Worm (Caenorhabditis elegans): ENCODE measurements around the gene srh-258.
A peak's percentile ranks its signal among the peaks of the same experiment; 100 is the strongest.

srh-258 gene

DNA sequence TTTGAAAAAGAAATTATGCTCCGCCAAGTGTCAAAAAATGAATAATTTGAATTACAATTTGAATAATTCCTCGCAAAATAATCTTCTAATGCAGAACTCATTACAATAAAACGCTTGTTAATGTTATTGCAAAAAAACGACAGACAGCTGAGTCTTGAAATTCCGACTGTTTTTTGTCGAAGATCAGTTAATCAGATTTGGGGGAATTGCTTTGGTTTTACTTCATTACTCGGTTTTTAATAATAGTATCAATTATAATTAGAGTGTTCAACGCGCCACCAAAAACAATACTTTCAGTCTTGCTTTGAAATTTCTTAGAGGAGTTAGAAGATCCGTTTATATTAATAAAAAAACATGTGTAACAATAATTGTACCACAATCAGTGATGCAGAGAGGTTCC lies 27.1 kb upstream of the srh-258 start, which contains the start of gene srh-122:
srh-122 (minus strand) TSS at position 101 of the 400 bp plus-strand sequence.
- TF ChIP-seq T20F7.1 (GFP tag; optimal IDR thresholded peaks at IDR 0.05) (no peak), ceh-28 (tag; optimal IDR thresholded peaks at IDR 0.05) (no peak), ZK337.2 (GFP tag; IDR thresholded peaks at IDR 0.05) (no peak), T26A8.4 (GFP tag; IDR thresholded peaks at IDR 0.05) (no peak), ceh-44 (GFP tag; IDR thresholded peaks at IDR 0.05) (no peak), lsy-2 (tag; optimal IDR thresholded peaks at IDR 0.05) (no peak), zip-11 (GFP tag; IDR thresholded peaks at IDR 0.05) (no peak), lim-7 (GFP tag; IDR thresholded peaks at IDR 0.05) (no peak), Y105C5A.15 (GFP tag; IDR thresholded peaks at IDR 0.05) (no peak), unc-130 (GFP tag; optimal IDR thresholded peaks at IDR 0.05) (no peak), dmd-6 (GFP tag; IDR thresholded peaks at IDR 0.05) (no peak), Y5F2A.4 (GFP tag; optimal IDR thresholded peaks at IDR 0.05) (no peak), pha-4 (GFP tag; IDR thresholded peaks at IDR 0.05) (no peak), pha-4 (tag; optimal IDR thresholded peaks at IDR 0.05) (no peak), lin-38 (GFP tag; IDR thresholded peaks at IDR 0.05) (no peak), fos-1 (tag; optimal IDR thresholded peaks at IDR 0.05) (no peak), nhr-102 (tag; optimal IDR thresholded peaks at IDR 0.05) (no peak), nhr-10 (tag; optimal IDR thresholded peaks at IDR 0.05) (no peak)

DNA sequence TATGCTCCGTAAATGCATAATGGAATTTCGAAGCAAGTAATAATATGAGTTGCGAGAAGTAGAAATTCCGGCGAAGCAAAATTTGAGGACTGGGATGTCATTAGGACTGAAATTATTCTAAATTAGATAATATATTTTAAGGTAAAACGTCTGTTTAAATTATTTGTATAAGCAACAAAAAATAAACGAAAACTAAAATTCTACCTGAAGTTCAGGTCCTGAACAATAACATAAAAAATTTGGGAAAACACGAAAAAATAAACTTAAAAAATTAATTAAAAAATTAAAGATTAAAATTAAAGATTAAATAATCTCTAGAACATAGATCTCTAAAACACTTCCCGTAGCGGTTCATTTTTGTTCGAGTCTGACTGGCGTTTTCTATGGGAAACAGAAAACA lies 25.1 kb upstream of the srh-258 start, which contains the start of gene srh-251:
srh-251 (minus strand) TSS at position 101 of the 400 bp plus-strand sequence.
- no peak for TF ChIP-seq ZK337.2 (GFP tag; IDR thresholded peaks at IDR 0.05)
- no peak for TF ChIP-seq pha-4 (GFP tag; IDR thresholded peaks at IDR 0.05)
- no peak for TF ChIP-seq pha-4 (tag; optimal IDR thresholded peaks at IDR 0.05)
- TF ChIP-seq Y105C5A.15 (GFP tag; IDR thresholded peaks at IDR 0.05), result no peak
- TF ChIP-seq nhr-6 (tag; optimal IDR thresholded peaks at IDR 0.05), result no peak
- no peak for TF ChIP-seq F49E8.2 (tag; optimal IDR thresholded peaks at IDR 0.05; ENCODE audit: borderline replicate concordance)
- TF ChIP-seq F26F4.8 (GFP tag; conservative IDR thresholded peaks at IDR 0.05), result no peak
- TF ChIP-seq cey-2 (tag; optimal IDR thresholded peaks at IDR 0.05; ENCODE audit: borderline replicate concordance, insufficient read depth), result no peak
- TF ChIP-seq lir-3 (tag; optimal IDR thresholded peaks at IDR 0.05), result no peak
- TF ChIP-seq nhr-48 (tag; optimal IDR thresholded peaks at IDR 0.05), result no peak
- TF ChIP-seq lim-7 (GFP tag; IDR thresholded peaks at IDR 0.05), result no peak
- no peak for TF ChIP-seq ama-1 (optimal IDR thresholded peaks at IDR 0.05)
- no peak for TF ChIP-seq ZK546.5 (tag; optimal IDR thresholded peaks at IDR 0.05)
- no peak for TF ChIP-seq arid-1 (GFP tag; conservative IDR thresholded peaks at IDR 0.05)

DNA sequence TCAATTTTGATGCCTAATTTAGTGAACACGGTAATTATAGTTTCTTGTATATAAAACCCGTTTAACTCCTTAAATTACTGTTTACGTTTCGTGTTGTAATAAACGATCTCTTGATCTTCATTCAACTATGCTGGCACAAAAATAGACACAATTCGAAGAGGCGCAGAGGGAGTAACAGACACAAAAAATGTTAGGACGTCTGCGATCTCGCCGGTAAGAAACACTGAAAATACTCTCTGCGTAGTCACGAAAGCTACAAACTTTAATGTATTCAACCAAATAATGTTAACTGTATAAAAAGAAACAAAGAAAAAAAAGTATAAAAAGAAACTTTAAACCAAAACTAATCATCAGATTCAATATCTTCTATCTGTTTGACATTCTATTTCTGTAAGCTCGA lies 24.1 kb upstream of the srh-258 start, which contains the start of gene dhs-23:
dhs-23 (plus strand) TSS at position 363 of the 400 bp plus-strand sequence.
- TF ChIP-seq nhr-111 (GFP tag; optimal IDR thresholded peaks at IDR 0.05) (no peak), nhr-28 (tag; optimal IDR thresholded peaks at IDR 0.05) (peak; percentile 93), pqm-1 (tag; optimal IDR thresholded peaks at IDR 0.05) (peak; percentile 12), mep-1 (tag; optimal IDR thresholded peaks at IDR 0.05) (no peak), nhr-77 (tag; optimal IDR thresholded peaks at IDR 0.05) (peak; percentile 81), dmd-9 (GFP tag; IDR thresholded peaks at IDR 0.05) (no peak), dpl-1 (GFP tag; optimal IDR thresholded peaks at IDR 0.05) (no peak), nhr-41 (GFP tag; IDR thresholded peaks at IDR 0.05) (no peak), nhr-10 (tag; optimal IDR thresholded peaks at IDR 0.05) (no peak), fos-1 (tag; optimal IDR thresholded peaks at IDR 0.05) (no peak), F37D6.2 (tag; optimal IDR thresholded peaks at IDR 0.05) (no peak), daf-16 (GFP tag; optimal IDR thresholded peaks at IDR 0.05) (no peak), daf-16 (tag; optimal IDR thresholded peaks at IDR 0.05) (peak; percentile 69), unc-62 (GFP tag; optimal IDR thresholded peaks at IDR 0.05 in 1 of 2) (no peak), unc-62 (tag; optimal IDR thresholded peaks at IDR 0.05) (no peak)
